Worm (Caenorhabditis elegans) whole organism, L4 larva: Measurements from ENCODE around the gene vha-15.

ENCODE experiments used
- F44E2.7 ChIP-seq: fragments of 200-800 bp; sonication (Bioruptor generic); IDR thresholded peaks from 2 replicates; pipeline ENCODE4 v2.1.2; 2022; ENCODE audit warnings: missing genetic modification characterization, missing compliant biosample characterization
- ama-1 ChIP-seq: fragments of 150-350 bp; optimal IDR thresholded peaks from 2 replicates; lab custom pipeline; 2014; ENCODE audit warnings: inconsistent platforms, mixed read lengths
- ctbp-1 ChIP-seq: fragments of 200-800 bp; sonication (Bioruptor generic); IDR thresholded peaks from 2 replicates; pipeline ENCODE4 v1.3.6; 2022; ENCODE audit warnings: missing genetic modification reagents, missing genetic modification characterization, missing compliant biosample characterization
- dmd-6 ChIP-seq: fragments of 200-800 bp; sonication (Bioruptor generic); IDR thresholded peaks from 2 replicates; pipeline ENCODE4 v1.3.6; 2022; ENCODE audit warnings: missing genetic modification reagents, missing genetic modification characterization, missing compliant biosample characterization
- dve-1 ChIP-seq: sonication (generic microtip); optimal IDR thresholded peaks from 2 replicates; lab custom pipeline; 2017; ENCODE audit warnings: antibody characterized with exemption, mild to moderate bottlenecking, missing genetic modification characterization, missing compliant biosample characterization; ENCODE audit not compliant: insufficient read depth
- egl-43 ChIP-seq: fragments of 200-800 bp; sonication (Bioruptor generic); IDR thresholded peaks from 2 replicates; pipeline ENCODE4 v1.3.6; 2022; ENCODE audit warnings: missing genetic modification reagents, missing genetic modification characterization, missing compliant biosample characterization
- gei-8 ChIP-seq: fragments of 200-800 bp; sonication (Bioruptor generic); optimal IDR thresholded peaks from 2 replicates; lab custom pipeline; 2018; ENCODE audit warnings: mild to moderate bottlenecking, missing genetic modification characterization, missing compliant biosample characterization
- hlh-30 ChIP-seq: sonication (generic microtip); optimal IDR thresholded peaks from 2 replicates; lab custom pipeline; 2017; ENCODE audit warnings: antibody characterized with exemption, mild to moderate bottlenecking, missing genetic modification characterization, missing compliant biosample characterization; ENCODE audit not compliant: insufficient read depth
- jun-1 ChIP-seq: fragments of 150-350 bp; optimal IDR thresholded peaks from 2 replicates; lab custom pipeline; 2014; ENCODE audit warnings: missing biosample characterization, missing genetic modification reagents, missing genetic modification characterization
- lim-7 ChIP-seq: fragments of 200-800 bp; sonication (Bioruptor generic); IDR thresholded peaks from 2 replicates; pipeline ENCODE4 v1.3.6; 2022; ENCODE audit warnings: missing genetic modification characterization, missing compliant biosample characterization
- mdl-1 ChIP-seq, 2 experiments: fragments of 150-350 bp in 1 of 2; sonication (generic microtip) in 1 of 2; optimal IDR thresholded peaks; 2 replicates each; lab custom pipeline; 2014 to 2017; ENCODE audit warnings: missing biosample characterization in 2 of 2, missing genetic modification characterization in 2 of 2
- mdt-29 ChIP-seq: fragments of 200-800 bp; sonication (Bioruptor generic); IDR thresholded peaks from 2 replicates; pipeline ENCODE4 v1.3.6; 2022; ENCODE audit warnings: missing genetic modification reagents, missing genetic modification characterization, missing compliant biosample characterization
- nhr-77 ChIP-seq: fragments of 150-350 bp; optimal IDR thresholded peaks from 2 replicates; lab custom pipeline; 2014; ENCODE audit warnings: missing biosample characterization, missing genetic modification characterization
- pha-4 ChIP-seq, 2 experiments: fragments of 150-350 bp in 1 of 2; fragments of 200-800 bp in 1 of 2; sonication (Bioruptor generic) in 1 of 2; IDR thresholded peaks in 1 of 2; optimal IDR thresholded peaks in 1 of 2; 2 replicates each; pipeline versions ENCODE4 v1.3.6 to Lab custom; 2014 to 2022; ENCODE audit warnings: missing genetic modification characterization in 2 of 2, missing genetic modification reagents in 2 of 2, missing biosample characterization in 1 of 2, missing compliant biosample characterization in 1 of 2
- pqm-1 ChIP-seq: sonication (generic microtip); optimal IDR thresholded peaks from 2 replicates; lab custom pipeline; 2017; ENCODE audit warnings: missing biosample characterization, missing genetic modification characterization
- zip-11 ChIP-seq: fragments of 200-800 bp; sonication (Bioruptor generic); IDR thresholded peaks from 2 replicates; pipeline ENCODE4 v1.3.6; 2022; ENCODE audit warnings: missing genetic modification characterization, missing compliant biosample characterization
- ztf-7 ChIP-seq: fragments of 150-350 bp; optimal IDR thresholded peaks from 2 replicates; lab custom pipeline; 2014; ENCODE audit warnings: missing biosample characterization, missing genetic modification characterization

vha-15 gene

ce11 chrX:2287977-2288387 is 50.3 kb downstream of the vha-15 start (continued):
- no peak for TF ChIP-seq pha-4 (GFP tag; IDR thresholded peaks at IDR 0.05; lab: Robert Waterston, UW)
- TF ChIP-seq pha-4 (tag; optimal IDR thresholded peaks at IDR 0.05; lab: Kevin White, UChicago), result no peak
- peak in 1 of 2 experiments; percentile 1 for TF ChIP-seq mdl-1 (tag; optimal IDR thresholded peaks at IDR 0.05; lab: Kevin White, UChicago)
- TF ChIP-seq dve-1 (tag; lab: Kevin White, UChicago), result peak; percentile 51
- no peak for TF ChIP-seq ama-1 (lab: Kevin White, UChicago)
- TF ChIP-seq dmd-6 (GFP tag; lab: Robert Waterston, UW), result peak; percentile 57
- no peak for TF ChIP-seq jun-1
- no peak for TF ChIP-seq F44E2.7 (GFP tag; lab: Robert Waterston, UW)
- no peak for TF ChIP-seq lim-7 (GFP tag; lab: Robert Waterston, UW)
- TF ChIP-seq egl-43 (GFP tag; lab: Robert Waterston, UW), result no peak
- TF ChIP-seq ctbp-1 (GFP tag; lab: Robert Waterston, UW), result no peak
- TF ChIP-seq zip-11, result no peak
- TF ChIP-seq mdt-29, result no peak
- peak; percentile 31 for TF ChIP-seq nhr-77 (tag; lab: Kevin White, UChicago)
- TF ChIP-seq gei-8 (GFP tag; lab: Kevin White, UChicago), result no peak
- TF ChIP-seq ztf-7 (tag; lab: Kevin White, UChicago), result no peak
- TF ChIP-seq hlh-30 (tag; lab: Kevin White, UChicago), result peak; percentile 54
- TF ChIP-seq pqm-1 (tag; lab: Kevin White, UChicago), result peak; percentile 54
